Worm (Caenorhabditis elegans): Measurements from ENCODE around the gene C45B11.2.

The C45B11.2 gene

ce11 chrV:11039379-11039954 is 3.0 kb upstream of the C45B11.2 start, which contains the start of gene pak-2 (continued):
- TF ChIP-seq zim-3 (tag; optimal IDR thresholded peaks at IDR 0.05) = no peak
- no peak for TF ChIP-seq B0336.3 (GFP tag; IDR thresholded peaks at IDR 0.05)
- TF ChIP-seq K12H6.12 (tag; optimal IDR thresholded peaks at IDR 0.05) = peak; percentile 84
- no peak for TF ChIP-seq egrh-3 (GFP tag; IDR thresholded peaks at IDR 0.05)
- peak; percentile 88 for TF ChIP-seq mcd-1 (GFP tag; IDR thresholded peaks at IDR 0.05)
- TF ChIP-seq lin-26 (GFP tag; IDR thresholded peaks at IDR 0.05) = no peak
- TF ChIP-seq snpc-1.3 (tag; optimal IDR thresholded peaks at IDR 0.05; ENCODE audit: insufficient read depth) = no peak
- peak; percentile 84 for TF ChIP-seq ceh-27 (GFP tag; optimal IDR thresholded peaks at IDR 0.05)
- no peak for TF ChIP-seq ekl-4 (GFP tag; IDR thresholded peaks at IDR 0.05)
- TF ChIP-seq nhr-27 (tag; optimal IDR thresholded peaks at IDR 0.05) = no peak
- no peak for TF ChIP-seq unc-130 (GFP tag; optimal IDR thresholded peaks at IDR 0.05)
- peak; percentile 48 for TF ChIP-seq lin-54 (GFP tag; optimal IDR thresholded peaks at IDR 0.05)
- no peak for TF ChIP-seq pha-4 (tag; optimal IDR thresholded peaks at IDR 0.05)
- TF ChIP-seq D2030.7 (GFP tag; IDR thresholded peaks at IDR 0.05) = 0 out of 2 replicates have a peak, but pooled peaks have one; percentile 23
- TF ChIP-seq madf-10 (tag; optimal IDR thresholded peaks at IDR 0.05) = peak; percentile 58
- no peak for TF ChIP-seq Y53G8AR.9 (GFP tag; conservative IDR thresholded peaks at IDR 0.05)
- no peak for TF ChIP-seq B0035.1 (tag; optimal IDR thresholded peaks at IDR 0.05)
- no peak for TF ChIP-seq F33H1.4 (GFP tag; IDR thresholded peaks at IDR 0.05)
- no peak for TF ChIP-seq F10E7.11 (tag; optimal IDR thresholded peaks at IDR 0.05)
- TF ChIP-seq C06A6.2 (GFP tag; conservative IDR thresholded peaks at IDR 0.05) = no peak
- no peak for TF ChIP-seq rec-8 (tag; optimal IDR thresholded peaks at IDR 0.05)

DNA sequence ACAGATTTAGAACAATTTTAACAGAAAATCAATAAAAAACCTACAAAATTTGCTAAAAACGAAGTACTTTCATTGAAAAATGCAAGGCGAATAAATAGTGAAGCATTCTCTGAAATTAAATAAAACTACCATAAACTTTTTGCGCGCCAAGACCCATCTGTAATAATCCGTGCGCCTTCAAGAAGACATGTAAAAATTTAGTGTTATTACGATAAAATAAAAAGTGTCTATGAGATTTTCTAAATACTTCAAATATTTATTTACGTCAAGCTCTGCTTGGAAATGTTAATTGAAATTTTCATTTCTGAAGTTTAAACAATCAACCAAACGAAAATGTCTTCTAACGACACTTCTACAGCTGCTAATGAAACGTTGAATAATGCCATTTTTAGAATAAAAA is 2.5 kb upstream of the C45B11.2 start, which contains the start of gene C45B11.9:
Gene C45B11.9 (plus strand): TSS at position 301 of the 400 bp plus-strand sequence.
- no peak for TF ChIP-seq madf-8 (GFP tag; conservative IDR thresholded peaks at IDR 0.05)
- TF ChIP-seq D2030.7 (GFP tag; IDR thresholded peaks at IDR 0.05) = no peak
- TF ChIP-seq nfya-2 (GFP tag; IDR thresholded peaks at IDR 0.05) = no peak
- TF ChIP-seq tbx-9 (tag; optimal IDR thresholded peaks at IDR 0.05; ENCODE audit: borderline replicate concordance) = no peak
- TF ChIP-seq F52B5.7 (tag; optimal IDR thresholded peaks at IDR 0.05) = no peak
- TF ChIP-seq dpl-1 (GFP tag; optimal IDR thresholded peaks at IDR 0.05) = no peak
- no peak for TF ChIP-seq K12H6.12 (tag; optimal IDR thresholded peaks at IDR 0.05)
- TF ChIP-seq ceh-27 (GFP tag; optimal IDR thresholded peaks at IDR 0.05) = no peak
- TF ChIP-seq ceh-100 (GFP tag; IDR thresholded peaks at IDR 0.05) = no peak
- TF ChIP-seq ama-1 (optimal IDR thresholded peaks at IDR 0.05) = no peak
- no peak for TF ChIP-seq ama-1 (GFP tag; optimal IDR thresholded peaks at IDR 0.05)
- no peak for TF ChIP-seq nfya-1 (tag; optimal IDR thresholded peaks at IDR 0.05; ENCODE audit: borderline replicate concordance, insufficient read depth)
- TF ChIP-seq lin-26 (GFP tag; IDR thresholded peaks at IDR 0.05) = no peak
- no peak for TF ChIP-seq madf-3 (GFP tag; IDR thresholded peaks at IDR 0.05)
- TF ChIP-seq ztf-28 (GFP tag; IDR thresholded peaks at IDR 0.05) = no peak
- no peak for TF ChIP-seq ceh-58 (GFP tag; IDR thresholded peaks at IDR 0.05)
- TF ChIP-seq unc-130 (GFP tag; optimal IDR thresholded peaks at IDR 0.05) = no peak
- no peak for TF ChIP-seq ztf-3 (GFP tag; optimal IDR thresholded peaks at IDR 0.05)
- TF ChIP-seq rec-8 (tag; optimal IDR thresholded peaks at IDR 0.05) = no peak
- TF ChIP-seq atf-7 (tag; optimal IDR thresholded peaks at IDR 0.05) = no peak

- no peak for TF ChIP-seq egrh-3 (GFP tag; IDR thresholded peaks at IDR 0.05)
- no peak for TF ChIP-seq madf-3 (GFP tag; IDR thresholded peaks at IDR 0.05)
- no peak for TF ChIP-seq hsf-1 (GFP tag; IDR thresholded peaks at IDR 0.05)
- no peak for TF ChIP-seq aptf-3 (GFP tag; IDR thresholded peaks at IDR 0.05)
- TF ChIP-seq cebp-2 (GFP tag; IDR thresholded peaks at IDR 0.05) = no peak
- no peak for TF ChIP-seq tbx-9 (tag; optimal IDR thresholded peaks at IDR 0.05; ENCODE audit: borderline replicate concordance)
- TF ChIP-seq nhr-120 (GFP tag; IDR thresholded peaks at IDR 0.05) = no peak
- TF ChIP-seq hlh-12 (tag; optimal IDR thresholded peaks at IDR 0.05) = no peak
- TF ChIP-seq F39B2.1 (GFP tag; IDR thresholded peaks at IDR 0.05) = no peak
- no peak for TF ChIP-seq snpc-1.1 (tag; optimal IDR thresholded peaks at IDR 0.05; ENCODE audit: insufficient read depth)
- no peak for TF ChIP-seq ztf-28 (GFP tag; IDR thresholded peaks at IDR 0.05)
- TF ChIP-seq ceh-27 (GFP tag; optimal IDR thresholded peaks at IDR 0.05) = no peak
- no peak for TF ChIP-seq dox-1 (GFP tag; IDR thresholded peaks at IDR 0.05)
- TF ChIP-seq ztf-25 (GFP tag; IDR thresholded peaks at IDR 0.05) = no peak
Measured at ce11 chrV:11040473-11040872, 2.0 kb upstream of the C45B11.2 start, which contains the start of gene C45B11.8. Gene C45B11.8, plus strand, starts transcription at chrV:11040773.

All from whole organism, young adult.